Worm (Caenorhabditis elegans): Measurements from ENCODE around the gene col-158.

DNA sequence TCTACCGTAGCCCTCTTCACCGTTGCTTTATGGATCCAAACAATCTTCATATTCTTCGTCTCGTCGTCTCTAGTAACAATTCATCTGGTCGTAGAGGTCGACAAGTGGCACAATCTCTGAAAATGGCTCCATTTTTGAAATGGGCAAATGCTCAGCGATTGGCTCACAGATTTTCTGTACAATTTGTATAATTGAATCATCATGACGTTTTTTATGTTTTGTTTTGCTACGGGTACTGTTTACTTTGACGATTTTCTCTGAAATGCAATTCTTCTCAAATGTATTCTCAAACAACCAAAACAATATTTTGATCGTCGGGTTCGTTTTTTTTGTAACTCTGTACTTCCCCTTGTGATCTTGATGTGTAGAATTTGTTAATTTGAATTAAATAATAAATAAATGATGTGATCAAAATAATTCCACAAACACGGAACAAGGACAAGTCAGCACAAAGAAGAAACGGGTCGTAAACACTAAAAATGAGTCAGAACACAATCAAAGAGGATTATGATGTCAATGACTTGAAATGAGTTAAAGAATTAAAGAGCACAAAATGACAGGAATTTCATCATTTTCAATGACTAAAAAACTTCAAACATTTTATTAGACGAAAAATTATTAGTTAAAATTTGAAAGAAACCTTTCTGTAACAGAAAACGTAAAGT is 32.6 kb downstream of the col-158 start:
- TF ChIP-seq sox-2 (GFP tag; IDR thresholded peaks at IDR 0.05): no peak
- no peak for TF ChIP-seq C38D4.7 (GFP tag; optimal IDR thresholded peaks at IDR 0.05)
- no peak for TF ChIP-seq ceh-45 (GFP tag; IDR thresholded peaks at IDR 0.05)
- TF ChIP-seq hlh-6 (tag; optimal IDR thresholded peaks at IDR 0.05): no peak
- TF ChIP-seq fkh-10 (GFP tag; optimal IDR thresholded peaks at IDR 0.05): no peak
- TF ChIP-seq fax-1 (tag; optimal IDR thresholded peaks at IDR 0.05): no peak
- TF ChIP-seq nhr-11 (tag; optimal IDR thresholded peaks at IDR 0.05): no peak

Measured in whole organism, late embryonic.